Worm (Caenorhabditis elegans): ENCODE results near the gene grl-4.
A peak's percentile ranks its signal among the peaks of the same experiment; 100 is the strongest.

grl-4 gene

DNA sequence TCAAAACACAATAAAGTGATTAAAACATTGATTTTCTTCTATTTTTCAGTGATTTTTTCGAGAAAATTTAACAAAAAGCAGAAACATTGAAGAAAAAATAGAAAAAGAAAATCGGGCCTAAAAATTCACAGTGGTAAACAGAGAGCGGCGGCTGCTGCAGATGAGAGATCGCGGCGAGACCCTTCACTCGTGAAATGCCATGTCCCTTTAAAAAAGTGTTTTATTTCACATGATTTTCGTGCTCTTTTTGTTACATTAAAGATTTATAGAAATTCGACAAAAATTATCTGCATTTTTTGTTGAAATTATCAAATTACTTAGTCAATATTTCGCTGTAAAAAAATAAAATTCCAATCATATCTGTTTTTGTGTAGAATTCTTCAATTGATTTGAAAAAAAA, 3.4 kb upstream of the grl-4 start (continued):
- TF ChIP-seq efl-1 (optimal IDR thresholded peaks at IDR 0.05): peak; percentile 60 to 66
- peak; percentile 51 to 92 for TF ChIP-seq efl-1 (GFP tag; optimal IDR thresholded peaks at IDR 0.05 in 1 of 2)
- TF ChIP-seq ztf-4 (tag; optimal IDR thresholded peaks at IDR 0.05): no peak
- TF ChIP-seq blmp-1 (tag; optimal IDR thresholded peaks at IDR 0.05): peak; percentile 11
- TF ChIP-seq ceh-82 (tag; optimal IDR thresholded peaks at IDR 0.05): peak in 2 of 3 experiments; percentile 7 to 56

DNA sequence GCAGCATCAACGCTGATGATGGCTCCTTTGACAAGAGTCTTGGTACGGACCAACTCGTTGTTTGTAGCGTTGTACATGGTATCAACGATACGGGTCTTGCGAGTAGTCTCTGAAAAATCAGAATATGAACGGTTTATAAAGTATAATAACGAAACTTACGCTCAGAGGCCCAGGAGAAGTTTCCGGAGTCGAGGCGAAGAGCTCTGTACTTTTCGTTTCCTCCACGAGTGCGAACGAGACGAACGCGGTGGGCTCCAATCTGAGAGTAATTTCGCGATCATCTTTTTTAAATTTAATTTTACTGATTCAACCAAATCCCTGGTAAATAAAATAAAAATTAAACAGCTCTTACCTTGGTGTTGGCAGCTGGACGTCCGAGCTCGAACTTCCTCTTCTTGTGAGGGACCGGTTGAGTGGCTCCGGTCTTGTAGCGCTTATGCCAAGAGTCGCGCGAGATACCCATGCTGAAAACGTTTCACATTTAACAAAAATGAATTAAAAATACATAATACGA, 2.9 kb upstream of the grl-4 start, which contains the start of gene rps-8:
TSS of gene rps-8 (minus strand) at position 464 of the 514 bp plus-strand sequence.
- TF ChIP-seq sup-37 (GFP tag; optimal IDR thresholded peaks at IDR 0.05) (no peak), efl-1 (optimal IDR thresholded peaks at IDR 0.05) (no peak), efl-1 (GFP tag; optimal IDR thresholded peaks at IDR 0.05 in 1 of 2) (peak in 1 of 2 experiments; percentile 4), lsy-2 (tag; optimal IDR thresholded peaks at IDR 0.05) (no peak), dsc-1 (tag; optimal IDR thresholded peaks at IDR 0.05) (peak; percentile 14)

DNA sequence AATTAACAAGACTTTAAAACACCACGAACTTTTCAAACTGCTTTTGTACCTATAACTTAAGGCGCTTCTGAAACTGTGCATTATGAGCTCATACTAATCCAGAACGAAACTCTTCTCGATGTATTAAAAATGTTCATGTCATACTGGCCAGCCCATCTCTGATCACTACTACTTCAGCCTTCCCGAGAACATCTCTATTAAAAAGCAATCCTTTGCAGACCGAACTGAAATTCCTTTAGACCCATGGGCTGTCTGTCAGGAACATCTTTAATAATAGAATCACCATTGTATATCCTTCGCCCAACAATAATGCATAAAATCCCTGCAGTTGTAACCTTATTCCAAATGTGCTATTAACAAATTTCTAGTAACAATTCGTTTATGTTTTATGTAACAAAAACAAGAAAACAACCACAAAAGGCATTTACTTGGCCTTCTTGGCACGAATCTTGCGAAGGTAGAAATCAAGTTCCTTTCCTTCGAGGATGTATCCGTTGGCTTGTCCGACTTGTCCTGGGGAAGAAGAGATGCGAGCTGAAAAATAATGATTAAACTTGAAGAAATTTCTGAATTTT, 2.1 kb upstream of the grl-4 start:
- no peak for TF ChIP-seq efl-1 (optimal IDR thresholded peaks at IDR 0.05)
- TF ChIP-seq efl-1 (GFP tag; optimal IDR thresholded peaks at IDR 0.05 in 1 of 2): peak in 1 of 2 experiments; percentile 65
- TF ChIP-seq nhr-47 (tag; optimal IDR thresholded peaks at IDR 0.05): no peak
- peak; percentile 69 for TF ChIP-seq nhr-85 (tag)
- no peak for TF ChIP-seq C04F5.9 (tag; optimal IDR thresholded peaks at IDR 0.05)

DNA sequence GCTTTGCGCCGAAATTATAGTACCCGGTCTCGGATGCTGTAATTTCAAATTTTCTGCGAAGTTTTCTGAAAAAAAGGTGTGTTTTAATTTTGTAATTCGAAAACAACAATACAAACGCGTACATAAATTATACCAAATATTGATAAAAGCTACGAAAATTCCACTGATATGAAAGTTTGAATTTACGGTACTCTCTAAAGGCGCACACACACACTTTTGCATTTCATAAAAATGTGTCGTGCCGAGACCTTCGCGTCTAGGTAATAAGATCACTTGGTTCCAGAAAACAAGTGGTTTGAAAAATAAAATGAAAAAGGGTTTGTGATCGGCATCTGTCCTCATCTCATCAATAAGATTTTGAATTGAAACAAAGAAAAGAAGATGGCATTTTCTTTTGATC, 282 bp upstream of the grl-4 start:
- TF ChIP-seq lin-14 (GFP tag; optimal IDR thresholded peaks at IDR 0.05) (peak; percentile 0), xbp-1 (tag; optimal IDR thresholded peaks at IDR 0.05) (no peak), lir-3 (tag; optimal IDR thresholded peaks at IDR 0.05; ENCODE audit: poor library complexity) (no peak), mef-2 (tag; optimal IDR thresholded peaks at IDR 0.05) (no peak), ama-1 (optimal IDR thresholded peaks at IDR 0.05) (peak; percentile 14), ceh-82 (tag; optimal IDR thresholded peaks at IDR 0.05) (no peak), nhr-85 (tag) (peak; percentile 77), lin-15B (tag; optimal IDR thresholded peaks at IDR 0.05) (no peak), irx-1 (tag; optimal IDR thresholded peaks at IDR 0.05) (no peak)

DNA sequence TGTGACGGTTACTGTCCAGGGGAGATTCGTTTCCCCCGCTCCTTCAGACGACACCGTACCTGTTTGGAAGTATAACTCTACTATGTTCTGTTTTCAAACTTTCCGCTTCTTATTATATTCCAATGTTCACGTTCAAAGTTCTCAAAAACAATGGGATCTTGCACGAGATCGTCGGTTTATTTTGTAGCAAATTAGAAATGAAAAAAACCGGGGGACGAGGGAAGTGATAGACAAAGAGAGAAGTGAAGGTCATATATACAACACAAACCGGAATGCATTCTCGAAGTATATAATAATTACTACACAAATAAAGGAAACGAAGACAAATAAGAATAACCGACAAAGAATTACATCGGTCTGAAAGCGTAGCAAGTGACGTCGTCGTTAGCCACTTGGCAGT, 882 bp downstream of the grl-4 start:
- TF ChIP-seq nhr-20 (tag; optimal IDR thresholded peaks at IDR 0.05) (peak; percentile 11), pax-3 (tag; optimal IDR thresholded peaks at IDR 0.05) (no peak), ceh-82 (tag; optimal IDR thresholded peaks at IDR 0.05) (no peak), alr-1 (tag; optimal IDR thresholded peaks at IDR 0.05; ENCODE audit: borderline replicate concordance) (no peak), efl-1 (optimal IDR thresholded peaks at IDR 0.05) (no peak), efl-1 (GFP tag; optimal IDR thresholded peaks at IDR 0.05 in 1 of 2) (no peak), ztf-11 (tag; optimal IDR thresholded peaks at IDR 0.05) (no peak), nhr-71 (tag; optimal IDR thresholded peaks at IDR 0.05) (peak; percentile 15), pag-3 (tag; optimal IDR thresholded peaks at IDR 0.05; ENCODE audit: borderline replicate concordance, insufficient read depth) (no peak), mep-1 (tag; optimal IDR thresholded peaks at IDR 0.05) (no peak), F16B12.6 (tag; optimal IDR thresholded peaks at IDR 0.05) (no peak), nhr-85 (tag) (peak; percentile 76), lin-39 (tag; optimal IDR thresholded peaks at IDR 0.05) (no peak), nhr-28 (tag; optimal IDR thresholded peaks at IDR 0.05) (no peak), sox-4 (tag; optimal IDR thresholded peaks at IDR 0.05) (no peak), lin-14 (GFP tag; optimal IDR thresholded peaks at IDR 0.05) (peak; percentile 52), lir-3 (tag; optimal IDR thresholded peaks at IDR 0.05; ENCODE audit: poor library complexity) (no peak), unc-130 (tag; optimal IDR thresholded peaks at IDR 0.05) (no peak), snu-23 (GFP tag; optimal IDR thresholded peaks at IDR 0.05) (peak; percentile 16), unc-30 (tag; optimal IDR thresholded peaks at IDR 0.05) (no peak)
